Worm (Caenorhabditis elegans): ENCODE data around the gene sma-1.

The sma-1 gene

DNA sequence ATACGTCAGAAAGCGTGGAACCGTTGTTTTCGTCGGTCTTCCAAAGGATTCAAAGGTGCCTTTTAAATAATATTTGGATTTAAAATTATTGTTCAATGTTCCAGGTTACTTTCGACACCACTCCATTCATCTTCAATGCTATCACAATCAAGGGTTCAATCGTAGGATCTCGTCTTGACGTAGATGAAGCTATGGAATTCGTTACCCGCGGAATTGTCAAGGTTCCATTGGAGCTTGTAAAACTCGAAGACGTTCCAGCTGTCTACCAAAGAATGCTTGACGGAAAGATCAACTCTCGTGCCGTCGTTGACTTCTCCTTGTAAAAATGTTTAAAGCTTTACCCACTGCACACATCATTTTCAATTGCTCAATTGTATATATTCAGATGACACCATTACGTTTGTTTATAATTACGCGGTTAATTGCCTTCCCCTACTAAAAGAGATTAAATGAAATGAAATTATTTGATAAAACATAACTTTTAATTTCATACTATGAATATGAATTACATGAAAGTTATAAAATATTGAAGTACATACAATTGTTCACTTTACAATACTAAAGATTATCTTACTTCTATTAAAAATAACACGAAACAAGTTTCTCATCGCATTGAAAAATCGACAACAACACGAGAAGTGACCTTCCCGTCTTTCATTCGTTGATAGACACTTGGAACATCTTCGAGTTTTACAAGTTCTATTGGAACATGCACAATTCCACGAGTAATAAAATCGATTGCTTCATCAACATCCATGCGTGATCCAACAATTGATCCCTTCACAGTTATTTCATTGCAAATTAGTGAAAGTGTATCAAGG, 9.9 kb upstream of the sma-1 start:
- TF ChIP-seq fos-1 (tag; optimal IDR thresholded peaks at IDR 0.05) (peak; percentile 10), nhr-77 (tag; optimal IDR thresholded peaks at IDR 0.05) (peak; percentile 64), hlh-11 (tag; optimal IDR thresholded peaks at IDR 0.05) (no peak), mep-1 (tag; optimal IDR thresholded peaks at IDR 0.05) (peak; percentile 75), zfp-3 (GFP tag; conservative IDR thresholded peaks at IDR 0.05) (peak; percentile 89; the same call in 1 of the 2 replicates), nhr-41 (GFP tag; IDR thresholded peaks at IDR 0.05) (no peak), nhr-10 (tag; optimal IDR thresholded peaks at IDR 0.05) (no peak), T26A8.4 (GFP tag; IDR thresholded peaks at IDR 0.05) (0 out of 2 replicates have a peak, but pooled peaks have one; percentile 16), daf-16 (GFP tag; optimal IDR thresholded peaks at IDR 0.05) (peak in 1 of 2 experiments; percentile 65), daf-16 (tag; optimal IDR thresholded peaks at IDR 0.05) (peak; percentile 54), ama-1 (optimal IDR thresholded peaks at IDR 0.05) (peak; percentile 72), unc-62 (GFP tag; optimal IDR thresholded peaks at IDR 0.05 in 1 of 2) (no peak), unc-62 (tag; optimal IDR thresholded peaks at IDR 0.05) (no peak), mdl-1 (tag; optimal IDR thresholded peaks at IDR 0.05) (peak in 1 of 2 experiments; percentile 8), nhr-25 (tag; optimal IDR thresholded peaks at IDR 0.05; ENCODE audit: borderline replicate concordance, insufficient read depth) (no peak), lsy-2 (tag; optimal IDR thresholded peaks at IDR 0.05) (peak; percentile 10 to 33), lin-38 (GFP tag; IDR thresholded peaks at IDR 0.05) (no peak), aha-1 (tag) (peak; percentile 46), nhr-28 (tag; optimal IDR thresholded peaks at IDR 0.05) (peak; percentile 38), mes-2 (tag; optimal IDR thresholded peaks at IDR 0.05; ENCODE audit: poor library complexity, severe bottlenecking) (peak; percentile 46)

DNA sequence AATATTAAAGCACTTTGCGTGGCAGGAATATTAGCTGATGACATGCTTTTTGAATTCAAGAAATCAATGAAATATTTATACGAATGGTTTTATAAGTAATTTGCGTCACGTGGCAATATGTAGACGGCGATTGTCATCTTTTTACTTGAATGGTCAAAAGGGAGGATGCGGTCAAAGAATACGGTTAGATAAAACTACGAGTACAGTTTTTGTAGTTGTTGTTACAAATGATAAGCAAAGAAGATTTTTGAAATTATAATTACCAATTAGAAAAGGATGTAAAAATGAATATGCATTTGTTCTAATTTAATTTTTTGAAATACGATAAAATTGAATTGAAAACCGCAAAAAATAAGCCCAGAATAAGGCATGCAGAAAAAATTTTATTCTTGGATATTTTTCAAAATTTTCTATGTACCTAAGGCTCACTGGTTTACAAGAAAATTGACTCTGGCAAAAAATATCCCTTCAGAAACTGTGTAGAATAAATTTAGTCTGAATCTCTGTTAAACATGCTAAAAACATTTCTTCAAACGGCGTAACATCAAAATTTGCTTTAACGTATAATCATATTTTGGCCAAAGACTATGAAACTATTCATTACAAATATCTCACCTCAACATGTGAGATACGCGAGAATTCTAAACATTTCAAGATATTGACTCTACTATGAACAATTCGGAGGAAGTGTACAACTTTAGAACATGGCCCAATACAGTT, 7.9 kb upstream of the sma-1 start, which contains the start of the genes sodh-2 and srx-76:
sodh-2 (minus strand) TSS at position 101 of the 720 bp plus-strand sequence.
srx-76 (plus strand) TSS at position 670 of the 720 bp plus-strand sequence.
- TF ChIP-seq zag-1 (tag; optimal IDR thresholded peaks at IDR 0.05): no peak
- TF ChIP-seq ces-1 (GFP tag; optimal IDR thresholded peaks at IDR 0.05): no peak
- peak in 1 of 2 experiments; percentile 85 for TF ChIP-seq unc-62 (GFP tag; optimal IDR thresholded peaks at IDR 0.05 in 1 of 2)
- no peak for TF ChIP-seq unc-62 (tag; optimal IDR thresholded peaks at IDR 0.05)
- no peak for TF ChIP-seq duxl-1 (tag; optimal IDR thresholded peaks at IDR 0.05; ENCODE audit: poor library complexity)
- no peak for TF ChIP-seq madf-5 (GFP tag; IDR thresholded peaks at IDR 0.05)
- TF ChIP-seq nhr-77 (tag; optimal IDR thresholded peaks at IDR 0.05): no peak
- no peak for TF ChIP-seq egl-43 (GFP tag; IDR thresholded peaks at IDR 0.05)
- no peak for TF ChIP-seq Y75B8A.6 (GFP tag; IDR thresholded peaks at IDR 0.05)
- peak; percentile 39 for TF ChIP-seq dve-1 (tag; optimal IDR thresholded peaks at IDR 0.05; ENCODE audit: insufficient read depth)
- TF ChIP-seq php-3 (GFP tag; IDR thresholded peaks at IDR 0.05): no peak
- TF ChIP-seq nhr-28 (tag; optimal IDR thresholded peaks at IDR 0.05): peak; percentile 20

DNA sequence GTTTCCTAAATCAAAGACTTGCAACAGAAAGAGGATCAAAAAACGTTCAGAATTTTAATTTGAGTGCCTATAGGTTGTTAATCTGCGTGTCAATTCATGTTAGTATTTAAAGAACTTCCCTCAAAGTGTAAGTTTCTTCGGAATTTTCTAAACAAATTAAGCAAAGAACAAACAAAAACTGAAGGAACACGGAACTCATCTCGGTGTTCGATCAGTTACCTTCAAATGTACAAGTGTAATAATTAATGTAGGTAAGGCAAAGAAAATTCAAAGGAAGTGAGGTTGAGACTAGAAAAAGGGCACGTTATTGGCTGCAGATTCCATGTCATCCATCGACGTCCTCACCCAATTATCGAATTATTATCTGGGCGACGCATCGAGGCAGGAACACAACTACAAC, 5.3 kb upstream of the sma-1 start, which contains the start of gene K12G11.6:
K12G11.6 (plus strand) TSS at position 357 of the 400 bp plus-strand sequence.
- TF ChIP-seq ceh-20 (GFP tag; IDR thresholded peaks at IDR 0.05): no peak
- TF ChIP-seq unc-62 (GFP tag; optimal IDR thresholded peaks at IDR 0.05 in 1 of 2): peak in 1 of 2 experiments; percentile 94
- TF ChIP-seq unc-62 (tag; optimal IDR thresholded peaks at IDR 0.05): no peak

DNA sequence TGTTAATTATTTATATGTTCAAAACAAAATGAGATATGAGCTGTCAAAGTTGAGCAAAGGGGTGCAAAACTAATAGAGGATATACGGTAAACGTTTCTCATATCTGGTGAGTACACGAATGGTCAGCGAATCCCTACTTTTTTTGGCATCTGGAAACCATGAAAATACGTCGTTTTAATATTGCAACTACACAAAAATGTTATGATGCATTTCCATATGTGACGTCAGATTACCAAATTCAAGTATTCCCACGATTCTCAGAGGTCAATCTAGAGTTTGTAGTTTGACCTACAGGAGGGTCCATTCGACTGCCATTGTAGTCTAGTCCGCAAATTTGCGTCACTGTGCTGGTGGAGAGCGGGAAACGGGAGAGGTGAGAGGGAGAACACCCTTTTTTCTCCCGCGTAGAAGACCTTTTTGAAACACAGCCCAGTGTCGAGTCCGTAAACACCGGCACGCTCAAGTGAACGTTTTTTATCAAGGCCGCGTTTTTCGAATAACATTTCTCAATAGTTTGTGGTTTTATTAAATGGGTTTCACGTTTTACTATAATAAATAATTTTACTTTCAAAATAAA, 2.8 kb upstream of the sma-1 start:
- TF ChIP-seq tag-97 (GFP tag; IDR thresholded peaks at IDR 0.05) (no peak), dmd-9 (GFP tag; IDR thresholded peaks at IDR 0.05) (0 out of 2 replicates have a peak, but pooled peaks have one; percentile 29), unc-130 (GFP tag; optimal IDR thresholded peaks at IDR 0.05) (no peak), unc-39 (tag; optimal IDR thresholded peaks at IDR 0.05) (no peak), T26A8.4 (GFP tag; IDR thresholded peaks at IDR 0.05) (no peak), nhr-25 (tag; optimal IDR thresholded peaks at IDR 0.05; ENCODE audit: borderline replicate concordance, insufficient read depth) (peak; percentile 26), hif-1 (tag; optimal IDR thresholded peaks at IDR 0.05) (no peak), aha-1 (tag) (peak; percentile 89), fkh-10 (GFP tag; optimal IDR thresholded peaks at IDR 0.05) (no peak), mdt-29 (GFP tag; IDR thresholded peaks at IDR 0.05) (no peak), spr-1 (tag; optimal IDR thresholded peaks at IDR 0.05) (no peak), lin-38 (GFP tag; IDR thresholded peaks at IDR 0.05) (no peak), nhr-6 (tag; optimal IDR thresholded peaks at IDR 0.05) (peak; percentile 34), F49E8.2 (tag; optimal IDR thresholded peaks at IDR 0.05; ENCODE audit: borderline replicate concordance) (no peak), snpc-1.2 (GFP tag; IDR thresholded peaks at IDR 0.05) (no peak), rbr-2 (tag; optimal IDR thresholded peaks at IDR 0.05) (peak; percentile 23), dve-1 (tag; optimal IDR thresholded peaks at IDR 0.05; ENCODE audit: insufficient read depth) (peak; percentile 54), zfp-3 (GFP tag; conservative IDR thresholded peaks at IDR 0.05) (no peak)

Measured in whole organism, L4 larva.